Worm (Caenorhabditis elegans) whole organism, L4/young adult: ENCODE measurements around the gene irld-45.
"Not testable (repeated sequence)": the region's sequence is repeated elsewhere in the genome, so short reads cannot be mapped to it uniquely, and the experiment has no call there.

Source experiments
- W03F9.2 ChIP-seq: fragments of 150-350 bp; optimal IDR thresholded peaks from 2 replicates; lab custom pipeline; 2014; ENCODE audit warnings: missing biosample characterization, missing genetic modification characterization
- dao-5 ChIP-seq: sonication (generic microtip); optimal IDR thresholded peaks from 2 replicates; lab custom pipeline; 2016; ENCODE audit warnings: missing genotype, missing genetic modification characterization, moderate library complexity, missing compliant biosample characterization
- him-1 ChIP-seq: sonication (generic microtip); optimal IDR thresholded peaks from 2 replicates; lab custom pipeline; 2016; ENCODE audit warnings: missing genotype, missing genetic modification reagents, missing genetic modification characterization, missing compliant biosample characterization

The irld-45 gene

DNA sequence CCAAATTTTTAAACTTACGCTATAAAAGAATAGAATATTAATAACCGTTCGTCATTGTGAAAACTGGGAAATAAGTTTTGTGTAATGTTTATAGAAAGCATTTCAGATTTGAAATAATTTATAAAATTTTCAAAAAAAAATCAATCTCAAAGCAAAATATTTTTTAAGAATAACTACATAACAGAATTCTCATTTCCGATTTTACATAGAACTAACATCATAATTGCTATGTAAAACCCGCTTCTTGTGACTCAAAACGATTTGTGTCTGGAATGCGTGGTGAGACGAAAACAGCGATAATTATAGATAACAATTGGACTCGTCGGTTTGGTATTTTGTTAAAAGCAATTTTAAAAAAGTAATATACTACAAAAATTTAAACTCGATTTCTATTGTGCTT, 32.7 kb downstream of the irld-45 start, which contains the start of gene srw-91:
TSS of gene srw-91 (minus strand) at position 101 of the 400 bp plus-strand sequence.
- TF ChIP-seq dao-5 (no peak), W03F9.2 (tag; lab: Kevin White, UChicago) (no peak), him-1 (no peak)

DNA sequence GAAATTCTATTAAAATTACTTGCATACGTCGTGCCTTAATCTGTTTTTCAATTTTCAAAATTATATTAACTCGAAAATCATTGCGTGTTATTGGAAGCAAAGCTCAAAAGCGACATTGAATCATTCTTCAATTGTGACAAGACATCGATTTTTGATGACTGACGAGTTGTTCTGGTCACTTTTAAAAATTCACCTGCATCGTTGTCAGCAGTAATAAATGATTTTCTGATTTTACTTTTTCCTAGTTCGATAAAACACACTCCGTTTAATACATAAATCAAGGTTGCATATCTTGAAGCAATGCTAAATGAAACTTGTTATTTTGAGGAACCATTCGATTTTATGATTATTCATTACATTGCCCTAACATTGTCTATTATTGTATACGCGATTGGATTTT, 34.2 kb downstream of the irld-45 start, which contains the start of gene srh-3:
TSS of gene srh-3 (plus strand) at position 301 of the 400 bp plus-strand sequence.
- TF ChIP-seq him-1 (no peak), W03F9.2 (tag; lab: Kevin White, UChicago) (no peak), dao-5 (no peak)

DNA sequence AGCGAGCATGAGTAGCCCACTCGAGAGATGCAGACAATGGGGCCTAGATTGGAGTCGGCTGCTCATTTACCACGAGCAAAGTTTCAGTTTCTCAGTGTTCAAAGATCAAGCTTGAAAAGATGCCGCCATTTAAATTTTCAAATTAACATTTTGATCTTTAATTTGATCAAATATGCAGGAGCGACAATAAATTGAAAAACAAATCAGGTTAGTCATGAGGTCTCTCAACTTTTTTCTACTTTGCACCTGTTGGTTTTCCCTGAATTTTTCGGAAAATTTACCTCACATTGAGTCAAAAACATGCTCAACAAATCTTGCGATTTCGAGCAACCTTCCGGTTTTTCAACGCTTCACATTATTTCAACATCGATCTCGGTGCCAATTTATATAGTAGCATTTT, 37.2 kb downstream of the irld-45 start, which contains the start of gene srh-5:
TSS of gene srh-5 (plus strand) at position 301 of the 400 bp plus-strand sequence.
- no peak for TF ChIP-seq W03F9.2 (tag; lab: Kevin White, UChicago)
- no peak for TF ChIP-seq him-1
- TF ChIP-seq dao-5, result no peak

DNA sequence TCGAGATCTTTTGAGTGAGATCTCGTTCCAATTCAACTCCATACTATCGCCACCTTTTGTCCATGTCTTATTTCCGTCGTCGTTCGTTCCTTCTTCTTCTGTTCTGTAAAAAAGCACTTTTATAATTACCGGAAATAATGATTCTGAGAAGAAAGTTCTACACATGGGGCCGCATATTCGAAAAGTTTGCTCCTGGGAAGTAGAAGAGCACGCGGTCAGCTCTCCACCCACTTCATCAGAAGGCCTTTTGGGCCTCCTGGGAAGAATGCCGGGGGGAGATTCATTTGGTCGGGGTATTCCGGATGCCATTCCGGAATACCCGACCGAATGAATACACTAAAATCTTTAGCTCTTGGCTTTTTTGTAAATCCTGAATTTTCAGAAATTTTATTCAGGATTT, 44.4 kb downstream of the irld-45 start, which contains the start of gene Y46H3C.5:
TSS of gene Y46H3C.5 (minus strand) at position 2 of the 400 bp plus-strand sequence.
- TF ChIP-seq W03F9.2 (tag; lab: Kevin White, UChicago); dao-5; him-1: not testable (repeated sequence)

DNA sequence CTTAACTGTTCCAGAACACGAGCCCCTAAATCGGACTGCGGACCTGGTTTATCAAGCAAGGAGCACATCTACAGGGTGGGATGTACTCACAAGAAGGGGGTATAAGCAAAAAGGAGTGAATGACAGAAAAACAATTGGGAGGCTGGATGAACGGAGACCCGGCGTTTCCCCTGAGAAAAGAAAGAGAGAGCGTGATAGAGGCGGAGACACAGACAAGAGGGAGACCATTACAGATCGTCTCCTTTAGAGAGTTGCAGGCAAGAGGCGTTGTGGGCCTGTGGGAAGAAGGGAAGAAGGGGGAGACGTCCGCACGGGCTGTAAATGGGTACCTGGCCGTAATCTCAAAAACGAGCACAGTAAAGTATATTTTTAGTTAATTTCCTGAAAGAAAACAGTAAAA, 45.8 kb downstream of the irld-45 start, which contains the start of gene Y46H3C.7:
TSS of gene Y46H3C.7 (minus strand) at position 147 of the 400 bp plus-strand sequence.
- TF ChIP-seq him-1; W03F9.2 (tag; lab: Kevin White, UChicago); dao-5: not testable (repeated sequence)

DNA sequence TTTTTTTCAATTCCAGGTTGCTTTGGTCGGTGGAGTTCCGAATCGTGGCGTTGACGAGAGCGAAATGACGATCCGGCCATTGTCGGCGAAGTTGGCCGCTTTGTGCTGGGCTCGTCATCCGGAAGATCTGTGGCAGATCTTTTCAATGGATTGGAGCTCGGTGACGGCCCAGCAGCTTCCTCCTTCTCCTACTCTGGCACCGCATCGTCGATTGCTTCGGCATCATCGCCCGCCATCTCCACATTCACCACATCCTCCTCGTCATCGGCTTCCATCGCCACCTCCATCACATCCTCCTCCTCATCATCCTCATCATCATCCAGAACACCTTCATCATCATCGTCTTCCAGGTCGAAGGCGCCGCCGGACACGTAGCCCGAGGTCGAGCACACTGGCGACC, 50.3 kb downstream of the irld-45 start:
- no peak for TF ChIP-seq W03F9.2 (tag; lab: Kevin White, UChicago)
- no peak for TF ChIP-seq dao-5

DNA sequence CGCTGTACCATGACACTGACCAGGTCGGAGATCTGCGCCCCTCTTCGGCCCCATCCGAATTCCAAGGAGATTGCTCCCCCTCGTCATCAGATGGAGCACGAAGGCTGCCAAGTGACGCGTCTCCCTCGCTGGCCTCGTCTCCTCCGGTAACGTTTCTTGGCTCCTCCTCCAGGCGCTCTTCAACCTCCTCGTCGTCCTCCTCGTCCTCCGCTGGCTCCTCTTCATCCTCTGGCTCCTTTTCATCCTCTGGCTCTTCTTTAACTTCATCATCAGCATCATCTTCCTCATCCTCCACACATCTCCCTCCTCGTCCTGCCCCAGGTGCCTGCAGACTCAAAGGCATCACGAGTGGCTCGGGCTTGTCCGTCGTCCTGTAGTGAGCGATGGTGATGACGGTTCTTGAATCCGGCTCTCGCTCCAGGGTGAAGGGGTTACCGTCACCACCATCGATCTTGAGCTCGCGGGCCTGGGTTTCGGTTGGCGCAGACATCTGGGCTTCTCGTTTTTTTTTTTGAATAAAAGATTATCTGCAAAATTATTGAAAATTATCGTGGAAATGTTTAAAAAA, 51.2 kb downstream of the irld-45 start:
- TF ChIP-seq W03F9.2 (tag; lab: Kevin White, UChicago), result no peak
- TF ChIP-seq dao-5, result no peak
- TF ChIP-seq him-1, result no peak
